Worm (Caenorhabditis elegans): ENCODE measurements around the gene F41F3.9.

- no peak for TF ChIP-seq ceh-82 (tag; optimal IDR thresholded peaks at IDR 0.05)
- TF ChIP-seq lin-13 (GFP tag; optimal IDR thresholded peaks at IDR 0.05), result no peak
- TF ChIP-seq pqm-1 (tag; optimal IDR thresholded peaks at IDR 0.05), result no peak
- TF ChIP-seq rbr-2 (tag; optimal IDR thresholded peaks at IDR 0.05), result no peak
Measured at ce11 chrV:4691657-4692056, 36.4 kb downstream of the F41F3.9 start.
